Worm (Caenorhabditis elegans): ENCODE data around the gene srg-34.

Gene srg-34

ce11 chrV:18564786-18565185, at the start of gene srg-34:
Gene srg-34, minus strand, starts transcription at chrV:18564886.
- TF ChIP-seq unc-62 (GFP tag; optimal IDR thresholded peaks at IDR 0.05) = no peak

ce11 chrV:18613164-18613563, 48.5 kb upstream of the srg-34 start:
- no peak for TF ChIP-seq unc-62 (GFP tag; optimal IDR thresholded peaks at IDR 0.05)

ce11 chrV:18605510-18605909, 40.8 kb upstream of the srg-34 start:
- TF ChIP-seq unc-62 (GFP tag; optimal IDR thresholded peaks at IDR 0.05) = no peak

- TF ChIP-seq unc-62 (GFP tag; optimal IDR thresholded peaks at IDR 0.05) = no peak
Measured at ce11 chrV:18597779-18598178, 33.1 kb upstream of the srg-34 start.

ce11 chrV:18596240-18596639, 31.6 kb upstream of the srg-34 start:
- TF ChIP-seq unc-62 (GFP tag; optimal IDR thresholded peaks at IDR 0.05) = no peak

ce11 chrV:18592448-18592847, 27.8 kb upstream of the srg-34 start, which contains the start of gene grdn-1:
Gene grdn-1, plus strand, starts transcription at chrV:18592748.
- TF ChIP-seq unc-62 (GFP tag; optimal IDR thresholded peaks at IDR 0.05) = no peak

- no peak for TF ChIP-seq unc-62 (GFP tag; optimal IDR thresholded peaks at IDR 0.05)
Measured at ce11 chrV:18589585-18589984, 24.9 kb upstream of the srg-34 start.

- no peak for TF ChIP-seq unc-62 (GFP tag; optimal IDR thresholded peaks at IDR 0.05)
Measured at ce11 chrV:18587936-18588335, 23.2 kb upstream of the srg-34 start.

ce11 chrV:18586954-18587353, 22.3 kb upstream of the srg-34 start:
- TF ChIP-seq unc-62 (GFP tag; optimal IDR thresholded peaks at IDR 0.05) = no peak

- TF ChIP-seq unc-62 (GFP tag; optimal IDR thresholded peaks at IDR 0.05) = no peak
Measured at ce11 chrV:18585102-18585501, 20.4 kb upstream of the srg-34 start.

- TF ChIP-seq unc-62 (GFP tag; optimal IDR thresholded peaks at IDR 0.05) = no peak
Measured at ce11 chrV:18582358-18582757, 17.7 kb upstream of the srg-34 start, which contains the start of gene txt-14. Gene txt-14, plus strand, starts transcription at chrV:18582658.

ce11 chrV:18581393-18582113, 16.9 kb upstream of the srg-34 start:
- no peak for TF ChIP-seq unc-62 (GFP tag; optimal IDR thresholded peaks at IDR 0.05)

ce11 chrV:18579684-18580083, 15.0 kb upstream of the srg-34 start, which contains the start of gene Y51A2D.13:
Gene Y51A2D.13, minus strand, starts transcription at chrV:18579784.
- TF ChIP-seq unc-62 (GFP tag; optimal IDR thresholded peaks at IDR 0.05) = no peak

- no peak for TF ChIP-seq unc-62 (GFP tag; optimal IDR thresholded peaks at IDR 0.05)
Measured at ce11 chrV:18578306-18578705, 13.6 kb upstream of the srg-34 start.

- TF ChIP-seq unc-62 (GFP tag; optimal IDR thresholded peaks at IDR 0.05) = no peak
Measured at ce11 chrV:18577458-18578078, 12.9 kb upstream of the srg-34 start.

ce11 chrV:18576128-18576527, 11.4 kb upstream of the srg-34 start:
- no peak for TF ChIP-seq unc-62 (GFP tag; optimal IDR thresholded peaks at IDR 0.05)

- TF ChIP-seq unc-62 (GFP tag; optimal IDR thresholded peaks at IDR 0.05) = no peak
Measured at ce11 chrV:18575084-18575483, 10.4 kb upstream of the srg-34 start.
